Fruit fly (Drosophila melanogaster) whole organism, prepupa: ENCODE results near the gene Odj.

Experiments used
- Blimp-1 ChIP-seq: fragments of 200-800 bp; sonication (Bioruptor generic); optimal IDR thresholded peaks from 3 replicates; lab custom pipeline; 2017; ENCODE audit warnings: missing biosample characterization, missing genetic modification characterization, mild to moderate bottlenecking, moderate library complexity, missing genetic modification reagents
- CG10631 ChIP-seq: fragments of 200-800 bp; sonication (Bioruptor generic); optimal IDR thresholded peaks from 2 replicates; lab custom pipeline; 2016; ENCODE audit warnings: missing biosample characterization, missing genetic modification characterization
- CG1621 ChIP-seq: fragments of 200-800 bp; sonication (Bioruptor generic); optimal IDR thresholded peaks from 3 replicates; lab custom pipeline; 2018; ENCODE audit warnings: missing biosample characterization, mild to moderate bottlenecking, missing genetic modification characterization
- CG32006 ChIP-seq: fragments of 200-800 bp; sonication (Bioruptor generic); optimal IDR thresholded peaks from 3 replicates; lab custom pipeline; 2017; ENCODE audit warnings: missing biosample characterization, mild to moderate bottlenecking, missing genetic modification characterization
- Eip75B ChIP-seq: fragments of 200-800 bp; sonication (Bioruptor generic); optimal IDR thresholded peaks from 3 replicates; lab custom pipeline; 2016; ENCODE audit warnings: missing biosample characterization, missing genetic modification characterization
- Hr39 ChIP-seq: fragments of 200-800 bp; sonication (Bioruptor generic); optimal IDR thresholded peaks from 2 replicates; lab custom pipeline; 2016; ENCODE audit warnings: missing biosample characterization, missing genetic modification characterization
- OdsH ChIP-seq: fragments of 200-800 bp; sonication (Bioruptor generic); optimal IDR thresholded peaks from 3 replicates; lab custom pipeline; 2016; ENCODE audit warnings: missing biosample characterization, missing genetic modification characterization
- dac ChIP-seq: fragments of 200-800 bp; sonication (Bioruptor generic); optimal IDR thresholded peaks from 2 replicates; lab custom pipeline; 2017; ENCODE audit warnings: missing biosample characterization, mild to moderate bottlenecking, missing genetic modification characterization
- fkh ChIP-seq: fragments of 200-800 bp; sonication (Bioruptor generic); optimal IDR thresholded peaks from 3 replicates; lab custom pipeline; 2017; ENCODE audit warnings: missing biosample characterization, mild to moderate bottlenecking, missing genetic modification characterization, moderate library complexity

dm6 chr3R:17776952-17777407, 32.0 kb downstream of the Odj start:
- no peak for TF ChIP-seq dac (GFP tag; lab: Kevin White, UChicago)
- no peak for TF ChIP-seq Eip75B (GFP tag; lab: Kevin White, UChicago)
- TF ChIP-seq Blimp-1, result no peak
- peak; percentile 29 for TF ChIP-seq CG32006 (GFP tag; lab: Kevin White, UChicago)
- no peak for TF ChIP-seq Hr39 (GFP tag; lab: Kevin White, UChicago)
- no peak for TF ChIP-seq fkh
- no peak for TF ChIP-seq OdsH (GFP tag; lab: Kevin White, UChicago)
- TF ChIP-seq CG10631 (GFP tag; lab: Kevin White, UChicago), result peak; percentile 2
- TF ChIP-seq CG1621 (tag; lab: Kevin White, UChicago), result no peak
